Worm (Caenorhabditis elegans) whole organism, L4 larva: ENCODE measurements around the gene C07E3.10.

Experiments used
- ama-1 ChIP-seq: fragments of 150-350 bp; optimal IDR thresholded peaks from 2 replicates; lab custom pipeline; 2014; ENCODE audit warnings: inconsistent platforms, mixed read lengths
- ceh-20 ChIP-seq: fragments of 200-800 bp; sonication (Bioruptor generic); IDR thresholded peaks from 2 replicates; pipeline ENCODE4 v1.3.6; 2022; ENCODE audit warnings: missing genetic modification reagents, missing genetic modification characterization, missing compliant biosample characterization
- mes-2 ChIP-seq: sonication (generic microtip); optimal IDR thresholded peaks from 2 replicates; lab custom pipeline; 2016; ENCODE audit warnings: missing genotype, mild to moderate bottlenecking, missing genetic modification characterization, missing compliant biosample characterization; ENCODE audit not compliant: poor library complexity, severe bottlenecking
- nhr-77 ChIP-seq: fragments of 150-350 bp; optimal IDR thresholded peaks from 2 replicates; lab custom pipeline; 2014; ENCODE audit warnings: missing biosample characterization, missing genetic modification characterization
- skn-1 ChIP-seq: fragments of 150-350 bp; optimal IDR thresholded peaks from 2 replicates; lab custom pipeline; 2014; ENCODE audit warnings: missing biosample characterization, missing genetic modification characterization
- snpc-4 ChIP-seq: fragments of 150-350 bp; optimal IDR thresholded peaks from 2 replicates; lab custom pipeline; 2014; ENCODE audit warnings: missing biosample characterization, missing genetic modification characterization
- tag-97 ChIP-seq: fragments of 200-800 bp; sonication (Bioruptor generic); IDR thresholded peaks from 2 replicates; pipeline ENCODE4 v1.3.6; 2022; ENCODE audit warnings: missing genetic modification characterization, missing compliant biosample characterization
- unc-130 ChIP-seq: sonication (generic microtip); optimal IDR thresholded peaks from 2 replicates; lab custom pipeline; 2016; ENCODE audit warnings: missing genetic modification reagents, missing genetic modification characterization, missing compliant biosample characterization
- zag-1 ChIP-seq: fragments of 150-350 bp; optimal IDR thresholded peaks from 2 replicates; lab custom pipeline; 2014; ENCODE audit warnings: missing biosample characterization, missing genetic modification characterization
- ztf-11 ChIP-seq: fragments of 150-350 bp; optimal IDR thresholded peaks from 2 replicates; lab custom pipeline; 2014; ENCODE audit warnings: missing biosample characterization, missing genetic modification characterization

ce11 chrII:10396578-10396977 is 50.4 kb downstream of the C07E3.10 start, which contains the start of gene T09F3.5:
- TF ChIP-seq mes-2 (no peak), tag-97 (GFP tag; lab: Robert Waterston, UW) (no peak), nhr-77 (no peak), ceh-20 (no peak), zag-1 (no peak), ztf-11 (tag; lab: Kevin White, UChicago) (no peak), snpc-4 (no peak), ama-1 (lab: Kevin White, UChicago) (no peak), skn-1 (tag; lab: Kevin White, UChicago) (no peak), unc-130 (no peak)
